Worm (Caenorhabditis elegans) whole organism, late embryonic: ENCODE results near the gene K08E7.5.
A peak's percentile ranks its signal among the peaks of the same experiment; 100 is the strongest.

Experiments
- C38D4.7 ChIP-seq: fragments of 200-800 bp; sonication (Bioruptor generic); optimal IDR thresholded peaks from 2 replicates; lab custom pipeline; 2018; ENCODE audit warnings: mild to moderate bottlenecking, missing genetic modification characterization, moderate library complexity, missing compliant biosample characterization
- K09A11.1 ChIP-seq: sonication (generic microtip); optimal IDR thresholded peaks from 2 replicates; lab custom pipeline; 2017; ENCODE audit warnings: antibody characterized with exemption, mild to moderate bottlenecking, missing genetic modification characterization, missing compliant biosample characterization; ENCODE audit not compliant: insufficient read depth
- T23F11.4 ChIP-seq: fragments of 200-800 bp; sonication (Bioruptor generic); optimal IDR thresholded peaks from 2 replicates; lab custom pipeline; 2018; ENCODE audit warnings: mild to moderate bottlenecking, missing genetic modification characterization, missing compliant biosample characterization
- ahr-1 ChIP-seq: sonication (generic microtip); optimal IDR thresholded peaks from 2 replicates; lab custom pipeline; 2016; ENCODE audit warnings: missing genetic modification characterization, missing compliant biosample characterization
- ama-1 ChIP-seq: fragments of 150-350 bp; optimal IDR thresholded peaks from 2 replicates; lab custom pipeline; 2014
- ceh-14 ChIP-seq: sonication (generic microtip); optimal IDR thresholded peaks from 2 replicates; lab custom pipeline; 2016; ENCODE audit warnings: missing genotype, missing genetic modification characterization, missing compliant biosample characterization
- ceh-22 ChIP-seq: sonication (generic microtip); optimal IDR thresholded peaks from 2 replicates; lab custom pipeline; 2017; ENCODE audit warnings: missing biosample characterization, missing genetic modification characterization
- ceh-24 ChIP-seq: sonication (generic microtip); optimal IDR thresholded peaks from 2 replicates; lab custom pipeline; 2016; ENCODE audit warnings: mild to moderate bottlenecking, missing genetic modification characterization, missing compliant biosample characterization
- ceh-31 ChIP-seq: sonication (generic microtip); optimal IDR thresholded peaks from 2 replicates; lab custom pipeline; 2016; ENCODE audit warnings: missing genetic modification characterization, missing compliant biosample characterization
- ceh-34 ChIP-seq: sonication (generic microtip); optimal IDR thresholded peaks from 2 replicates; lab custom pipeline; 2016; ENCODE audit warnings: mild to moderate bottlenecking, missing genetic modification characterization, missing compliant biosample characterization
- ceh-48 ChIP-seq: sonication (generic microtip); optimal IDR thresholded peaks from 2 replicates; lab custom pipeline; 2016; ENCODE audit warnings: missing genetic modification characterization, inconsistent platforms, missing compliant biosample characterization
- che-1 ChIP-seq: sonication (generic microtip); optimal IDR thresholded peaks from 2 replicates; lab custom pipeline; 2016; ENCODE audit warnings: mild to moderate bottlenecking, missing genetic modification characterization, missing compliant biosample characterization
- dmd-4 ChIP-seq: sonication (generic microtip); optimal IDR thresholded peaks from 2 replicates; lab custom pipeline; 2016; ENCODE audit warnings: borderline replicate concordance, missing genetic modification characterization, missing compliant biosample characterization
- ets-4 ChIP-seq: sonication (generic microtip); optimal IDR thresholded peaks from 2 replicates; lab custom pipeline; 2016; ENCODE audit warnings: missing genetic modification characterization, missing compliant biosample characterization
- eyg-1 ChIP-seq: sonication (generic microtip); optimal IDR thresholded peaks from 2 replicates; lab custom pipeline; 2016; ENCODE audit warnings: missing genotype, missing genetic modification characterization, missing compliant biosample characterization
- fax-1 ChIP-seq: sonication (generic microtip); optimal IDR thresholded peaks from 2 replicates; lab custom pipeline; 2016; ENCODE audit warnings: missing genotype, missing genetic modification characterization, missing compliant biosample characterization
- fkh-10 ChIP-seq: fragments of 150-350 bp; optimal IDR thresholded peaks from 2 replicates; lab custom pipeline; 2014; ENCODE audit warnings: missing biosample characterization, missing genetic modification reagents, missing genetic modification characterization
- fkh-6 ChIP-seq: sonication (generic microtip); optimal IDR thresholded peaks from 2 replicates; lab custom pipeline; 2016; ENCODE audit warnings: missing genetic modification characterization, missing compliant biosample characterization
- gmeb-2 ChIP-seq: sonication (generic microtip); optimal IDR thresholded peaks from 2 replicates; lab custom pipeline; 2016; ENCODE audit warnings: missing genetic modification characterization, inconsistent platforms, missing compliant biosample characterization
- hlh-13 ChIP-seq: fragments of 200-800 bp; sonication (Bioruptor generic); optimal IDR thresholded peaks from 2 replicates; lab custom pipeline; 2018; ENCODE audit warnings: mild to moderate bottlenecking, missing genetic modification characterization, missing compliant biosample characterization
- hlh-15 ChIP-seq: sonication (generic microtip); optimal IDR thresholded peaks from 2 replicates; lab custom pipeline; 2016; ENCODE audit warnings: missing genetic modification characterization, missing compliant biosample characterization
- hlh-6 ChIP-seq: sonication (generic microtip); optimal IDR thresholded peaks from 2 replicates; lab custom pipeline; 2016; ENCODE audit warnings: missing genotype, missing genetic modification characterization, missing compliant biosample characterization
- hlh-8 ChIP-seq: sonication (generic microtip); optimal IDR thresholded peaks from 2 replicates; lab custom pipeline; 2016; ENCODE audit warnings: missing genotype, missing genetic modification characterization, missing compliant biosample characterization
- lin-11 ChIP-seq: fragments of 200-800 bp; sonication (Bioruptor generic); optimal IDR thresholded peaks from 2 replicates; lab custom pipeline; 2018; ENCODE audit warnings: mild to moderate bottlenecking, missing genetic modification characterization, missing compliant biosample characterization
- madf-2 ChIP-seq: sonication (generic microtip); optimal IDR thresholded peaks from 2 replicates; lab custom pipeline; 2017; ENCODE audit warnings: missing genetic modification characterization, missing compliant biosample characterization
- mec-3 ChIP-seq: sonication (generic microtip); optimal IDR thresholded peaks from 2 replicates; lab custom pipeline; 2016; ENCODE audit warnings: borderline replicate concordance, missing genetic modification characterization, missing compliant biosample characterization
- nhr-11 ChIP-seq: fragments of 150-350 bp; optimal IDR thresholded peaks from 2 replicates; lab custom pipeline; 2014; ENCODE audit warnings: missing biosample characterization, missing genetic modification characterization
- nhr-232 ChIP-seq: sonication (generic microtip); optimal IDR thresholded peaks from 2 replicates; lab custom pipeline; 2016; ENCODE audit warnings: missing genetic modification characterization, missing compliant biosample characterization
- pag-3 ChIP-seq: sonication (generic microtip); optimal IDR thresholded peaks from 2 replicates; lab custom pipeline; 2016; ENCODE audit warnings: missing compliant biosample characterization, missing genetic modification characterization, borderline replicate concordance
- pat-9 ChIP-seq: fragments of 200-800 bp; sonication (Bioruptor generic); optimal IDR thresholded peaks from 2 replicates; lab custom pipeline; 2018; ENCODE audit warnings: mild to moderate bottlenecking, missing genetic modification characterization, moderate library complexity, missing compliant biosample characterization
- pax-1 ChIP-seq: fragments of 150-350 bp; optimal IDR thresholded peaks from 2 replicates; lab custom pipeline; 2014; ENCODE audit warnings: missing biosample characterization, missing genetic modification characterization
- pha-4 ChIP-seq: fragments of 150-350 bp; optimal IDR thresholded peaks from 2 replicates; lab custom pipeline; 2018; ENCODE audit warnings: missing biosample characterization, missing genetic modification reagents, missing genetic modification characterization
- pqm-1 ChIP-seq: sonication (generic microtip); optimal IDR thresholded peaks from 2 replicates; lab custom pipeline; 2016; ENCODE audit warnings: missing genetic modification characterization, missing compliant biosample characterization
- pros-1 ChIP-seq: fragments of 150-350 bp; optimal IDR thresholded peaks from 2 replicates; lab custom pipeline; 2014; ENCODE audit warnings: missing biosample characterization, missing genetic modification reagents, missing genetic modification characterization
- ref-2 ChIP-seq: sonication (generic microtip); optimal IDR thresholded peaks from 2 replicates; lab custom pipeline; 2016; ENCODE audit warnings: missing genetic modification characterization, missing compliant biosample characterization
- rnt-1 ChIP-seq: sonication (generic microtip); optimal IDR thresholded peaks from 2 replicates; lab custom pipeline; 2016; ENCODE audit warnings: missing genetic modification characterization, missing compliant biosample characterization
- sdc-2 ChIP-seq: sonication (generic microtip); optimal IDR thresholded peaks from 2 replicates; lab custom pipeline; 2016; ENCODE audit warnings: missing genotype, missing genetic modification characterization, missing compliant biosample characterization
- sox-2 ChIP-seq: fragments of 200-800 bp; sonication (Bioruptor generic); IDR thresholded peaks from 2 replicates; pipeline ENCODE4 v1.3.6; 2022; ENCODE audit warnings: missing genetic modification reagents, missing genetic modification characterization, missing compliant biosample characterization
- tbx-2 ChIP-seq: sonication (generic microtip); optimal IDR thresholded peaks from 2 replicates; lab custom pipeline; 2016; ENCODE audit warnings: missing genetic modification characterization, missing compliant biosample characterization
- ttx-3 ChIP-seq: sonication (generic microtip); optimal IDR thresholded peaks from 2 replicates; lab custom pipeline; 2016; ENCODE audit warnings: missing genetic modification reagents, missing genetic modification characterization, missing compliant biosample characterization
- unc-42 ChIP-seq: sonication (generic microtip); optimal IDR thresholded peaks from 2 replicates; lab custom pipeline; 2016; ENCODE audit warnings: missing genotype, missing genetic modification characterization, missing compliant biosample characterization
- zip-5 ChIP-seq: sonication (generic microtip); optimal IDR thresholded peaks from 2 replicates; lab custom pipeline; 2016; ENCODE audit warnings: missing genetic modification characterization, missing compliant biosample characterization

Gene K08E7.5

DNA sequence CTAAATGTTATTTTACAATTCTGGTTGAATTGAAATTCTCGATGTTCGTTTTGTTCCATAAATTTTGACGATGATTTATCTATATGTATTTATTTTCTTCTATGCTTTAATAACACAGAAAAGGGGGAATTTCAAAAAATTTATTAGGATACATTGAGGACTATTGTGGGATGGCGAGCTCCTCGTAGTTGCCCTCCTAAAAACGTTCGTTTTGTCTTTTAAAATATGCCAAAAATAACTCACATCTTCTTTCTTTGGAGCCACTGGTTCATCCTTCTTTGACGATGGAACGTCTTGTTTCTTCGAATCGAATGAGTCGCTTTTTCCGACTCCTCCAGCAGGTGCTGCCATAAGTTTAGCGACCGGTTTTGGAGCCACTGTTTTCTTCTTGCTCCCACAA is 2.6 kb upstream of the K08E7.5 start:
- TF ChIP-seq ceh-34 (no peak), ceh-22 (no peak), ceh-24 (tag; lab: Kevin White, UChicago) (no peak), pag-3 (tag; lab: Kevin White, UChicago) (no peak), hlh-6 (tag; lab: Kevin White, UChicago) (no peak), fkh-10 (GFP tag; lab: Kevin White, UChicago) (no peak), eyg-1 (no peak)

DNA sequence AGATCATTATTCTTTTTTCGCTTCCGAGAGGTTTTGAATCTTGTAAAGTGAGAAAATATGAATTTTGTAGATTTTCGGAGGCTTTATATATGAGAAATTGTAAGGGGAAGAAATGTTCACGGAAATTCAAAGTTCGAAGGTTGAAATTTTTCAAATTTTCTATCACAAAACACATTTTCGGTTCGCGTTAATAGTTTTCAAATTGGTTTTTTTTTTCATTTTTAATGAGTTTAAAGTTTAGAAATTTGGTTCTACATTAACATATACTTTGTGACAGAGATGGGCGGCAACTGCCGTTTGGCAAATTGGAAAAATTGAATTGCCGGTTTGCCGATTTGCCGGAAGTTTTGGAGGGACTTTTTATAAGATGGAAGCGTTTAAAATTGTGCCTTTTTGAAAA is 2.1 kb upstream of the K08E7.5 start, which contains the start of gene K08E7.4:
Gene K08E7.4, minus strand, starts transcription at position 101 of the 400 bp plus-strand sequence.
- no peak for TF ChIP-seq tbx-2 (tag; lab: Kevin White, UChicago)
- TF ChIP-seq che-1 (tag; lab: Kevin White, UChicago): no peak
- no peak for TF ChIP-seq hlh-8 (tag; lab: Kevin White, UChicago)
- TF ChIP-seq fkh-10 (GFP tag; lab: Kevin White, UChicago): no peak
- no peak for TF ChIP-seq nhr-11 (tag; lab: Kevin White, UChicago)
- no peak for TF ChIP-seq pax-1 (tag; lab: Kevin White, UChicago)
- TF ChIP-seq unc-42 (tag; lab: Kevin White, UChicago): no peak
- TF ChIP-seq hlh-6 (tag; lab: Kevin White, UChicago): no peak
- TF ChIP-seq ttx-3 (tag; lab: Kevin White, UChicago): no peak
- no peak for TF ChIP-seq ceh-31 (tag; lab: Kevin White, UChicago)
- no peak for TF ChIP-seq pat-9 (tag; lab: Kevin White, UChicago)
- TF ChIP-seq, all 69 proteins: peak for 0

ce11 chrIV:12574265-12574664 is 1.1 kb downstream of the K08E7.5 start:
- TF ChIP-seq pros-1 (tag; lab: Kevin White, UChicago): no peak
- TF ChIP-seq ceh-34: no peak
- no peak for TF ChIP-seq zip-5 (tag; lab: Kevin White, UChicago)

ce11 chrIV:12581046-12581445 is 7.9 kb downstream of the K08E7.5 start, which contains the start of gene K08E7.6:
TSS of gene K08E7.6 (minus strand) at chrIV:12581146.
- TF ChIP-seq ceh-31 (tag; lab: Kevin White, UChicago) (no peak), K09A11.1 (no peak), dmd-4 (tag; lab: Kevin White, UChicago) (no peak), ref-2 (tag; lab: Kevin White, UChicago) (no peak), mec-3 (tag; lab: Kevin White, UChicago) (no peak), C38D4.7 (GFP tag; lab: Kevin White, UChicago) (no peak), ahr-1 (tag; lab: Kevin White, UChicago) (no peak), unc-42 (tag; lab: Kevin White, UChicago) (no peak)

- TF ChIP-seq ceh-14 (tag; lab: Kevin White, UChicago) (no peak), unc-42 (tag; lab: Kevin White, UChicago) (peak; percentile 60), ceh-31 (tag; lab: Kevin White, UChicago) (peak; percentile 21)
These were observed 10.0 kb downstream of the K08E7.5 start for ce11 chrIV:12583181-12583580.

ce11 chrIV:12584146-12584545 is 11.0 kb downstream of the K08E7.5 start:
- TF ChIP-seq eyg-1 (no peak), unc-42 (tag; lab: Kevin White, UChicago) (peak; percentile 68), lin-11 (no peak), rnt-1 (tag; lab: Kevin White, UChicago) (no peak), K09A11.1 (no peak), ceh-34 (no peak), sdc-2 (peak; percentile 27), pha-4 (no peak), fax-1 (no peak), T23F11.4 (GFP tag; lab: Kevin White, UChicago) (no peak), pqm-1 (no peak), pax-1 (tag; lab: Kevin White, UChicago) (no peak), madf-2 (no peak), dmd-4 (tag; lab: Kevin White, UChicago) (no peak), ceh-48 (tag; lab: Kevin White, UChicago) (peak; percentile 49), hlh-13 (GFP tag; lab: Kevin White, UChicago) (no peak), ceh-14 (tag; lab: Kevin White, UChicago) (no peak), ttx-3 (tag; lab: Kevin White, UChicago) (no peak), sox-2 (GFP tag; lab: Robert Waterston, UW) (no peak), tbx-2 (tag; lab: Kevin White, UChicago) (peak; percentile 38), fkh-6 (tag; lab: Kevin White, UChicago) (peak; percentile 4), nhr-232 (tag; lab: Kevin White, UChicago) (no peak), ama-1 (lab: Kevin White, UChicago) (no peak), gmeb-2 (no peak), ets-4 (tag; lab: Kevin White, UChicago) (no peak), hlh-15 (tag; lab: Kevin White, UChicago) (no peak)
